Fruit fly (Drosophila melanogaster) whole organism, embryonic: ENCODE results near the gene CG1640.

Source experiments
- Aef1 ChIP-seq: fragments of 200-800 bp; sonication (Bioruptor generic); IDR thresholded peaks from 3 replicates; pipeline ENCODE4 v1.3.6; 2022; ENCODE audit warnings: missing biosample characterization, missing genetic modification characterization
- Atf-2 ChIP-seq: fragments of 200-800 bp; sonication (Bioruptor generic); optimal IDR thresholded peaks from 2 replicates; lab custom pipeline; 2016; ENCODE audit warnings: missing biosample characterization, missing genetic modification characterization
- CG11560 ChIP-seq: fragments of 200-800 bp; sonication (Bioruptor generic); IDR thresholded peaks from 3 replicates; pipeline ENCODE4 v1.3.6; 2022; ENCODE audit warnings: missing biosample characterization, missing genetic modification characterization
- CG13296 ChIP-seq: fragments of 200-800 bp; sonication (Bioruptor generic); optimal IDR thresholded peaks from 3 replicates; lab custom pipeline; 2018; ENCODE audit warnings: missing biosample characterization, mild to moderate bottlenecking, missing genetic modification characterization
- CG14014 ChIP-seq: fragments of 200-800 bp; sonication (Bioruptor generic); IDR thresholded peaks from 2 replicates; pipeline ENCODE4 v1.3.6; 2022; ENCODE audit warnings: missing biosample characterization, missing genetic modification characterization
- CG14441 ChIP-seq: fragments of 200-800 bp; sonication (Bioruptor generic); IDR thresholded peaks from 2 replicates; pipeline ENCODE4 v1.3.6; 2022; ENCODE audit warnings: missing biosample characterization, missing genetic modification characterization
- CG14667 ChIP-seq: fragments of 200-800 bp; sonication (Bioruptor generic); IDR thresholded peaks from 2 replicates; pipeline ENCODE4 v1.3.6; 2022; ENCODE audit warnings: missing biosample characterization, missing genetic modification characterization
- CG15269 ChIP-seq: fragments of 200-800 bp; sonication (Bioruptor generic); optimal IDR thresholded peaks from 2 replicates; lab custom pipeline; 2018; ENCODE audit warnings: missing biosample characterization, mild to moderate bottlenecking, missing genetic modification characterization, moderate library complexity
- CG15514 ChIP-seq: fragments of 200-800 bp; sonication (Bioruptor generic); optimal IDR thresholded peaks from 3 replicates; lab custom pipeline; 2017; ENCODE audit warnings: missing biosample characterization, missing genetic modification characterization, mild to moderate bottlenecking, moderate library complexity, missing genetic modification reagents
- CG16779 ChIP-seq: fragments of 200-800 bp; sonication (Bioruptor generic); IDR thresholded peaks from 2 replicates; pipeline ENCODE4 v1.3.6; 2022; ENCODE audit warnings: missing biosample characterization, missing genetic modification characterization
- CG18011 ChIP-seq: fragments of 200-800 bp; sonication (Bioruptor generic); optimal IDR thresholded peaks from 2 replicates; lab custom pipeline; 2017; ENCODE audit warnings: missing biosample characterization, missing genetic modification characterization, mild to moderate bottlenecking, moderate library complexity, missing genotype
- CG18599 ChIP-seq: fragments of 200-800 bp; sonication (Bioruptor generic); optimal IDR thresholded peaks from 3 replicates; lab custom pipeline; 2017; ENCODE audit warnings: missing biosample characterization, missing genetic modification characterization, mild to moderate bottlenecking, moderate library complexity, missing genetic modification reagents
- CG18764 ChIP-seq: fragments of 200-800 bp; sonication (Bioruptor generic); optimal IDR thresholded peaks from 3 replicates; lab custom pipeline; 2016; ENCODE audit warnings: missing biosample characterization, missing genetic modification characterization
- CG2129 ChIP-seq: fragments of 200-800 bp; sonication (Bioruptor generic); IDR thresholded peaks from 2 replicates; pipeline ENCODE4 v1.3.6; 2022; ENCODE audit warnings: missing biosample characterization, missing genetic modification characterization; ENCODE audit not compliant: partially characterized antibody
- CG31388 ChIP-seq: fragments of 200-800 bp; sonication (Bioruptor generic); optimal IDR thresholded peaks from 2 replicates; lab custom pipeline; 2016; ENCODE audit warnings: missing biosample characterization, missing genetic modification characterization
- CG3995 ChIP-seq: fragments of 200-800 bp; sonication (Bioruptor generic); optimal IDR thresholded peaks from 3 replicates; lab custom pipeline; 2016; ENCODE audit warnings: missing biosample characterization, missing genetic modification characterization
- CG4617 ChIP-seq: fragments of 200-800 bp; sonication (Bioruptor generic); optimal IDR thresholded peaks from 3 replicates; lab custom pipeline; 2016; ENCODE audit warnings: missing biosample characterization, missing genetic modification characterization, borderline replicate concordance
- CG6175 ChIP-seq: fragments of 200-800 bp; sonication (Bioruptor generic); IDR thresholded peaks from 3 replicates; pipeline ENCODE4 v1.3.6; 2022; ENCODE audit warnings: missing biosample characterization, missing genetic modification characterization
- CG8089 ChIP-seq: fragments of 200-800 bp; sonication (Bioruptor generic); optimal IDR thresholded peaks from 3 replicates; lab custom pipeline; 2016; ENCODE audit warnings: missing biosample characterization, missing genetic modification characterization
- CG9876 ChIP-seq: fragments of 200-800 bp; sonication (Bioruptor generic); optimal IDR thresholded peaks from 2 replicates; lab custom pipeline; 2016; ENCODE audit warnings: missing biosample characterization, missing genetic modification characterization
- Fer1 ChIP-seq: fragments of 200-800 bp; sonication (Bioruptor generic); optimal IDR thresholded peaks from 2 replicates; lab custom pipeline; 2017; ENCODE audit warnings: missing biosample characterization, mild to moderate bottlenecking, missing genetic modification characterization
- Hmx ChIP-seq: fragments of 200-800 bp; sonication (Bioruptor generic); optimal IDR thresholded peaks from 2 replicates; lab custom pipeline; 2016; ENCODE audit warnings: missing biosample characterization, missing genetic modification characterization
- Hr39 ChIP-seq: fragments of >200 bp; optimal IDR thresholded peaks from 2 replicates; lab custom pipeline; 2017
- MBD-R2 ChIP-seq: fragments of 200-800 bp; sonication (Bioruptor generic); IDR thresholded peaks from 2 replicates; pipeline ENCODE4 v1.3.6; 2022; ENCODE audit warnings: missing biosample characterization, missing genetic modification characterization
- MTF-1 ChIP-seq: fragments of 200-800 bp; sonication (Bioruptor generic); optimal IDR thresholded peaks from 2 replicates; lab custom pipeline; 2018; ENCODE audit warnings: missing biosample characterization, mild to moderate bottlenecking, missing genetic modification characterization, borderline replicate concordance
- Nf-YA ChIP-seq: fragments of 200-800 bp; sonication (Bioruptor generic); IDR thresholded peaks from 2 replicates; pipeline ENCODE4 v1.3.6; 2022; ENCODE audit warnings: missing biosample characterization, missing genetic modification characterization
- Nf-YC ChIP-seq: fragments of 200-800 bp; optimal IDR thresholded peaks from 3 replicates; lab custom pipeline; 2019; ENCODE audit warnings: missing biosample characterization, mild to moderate bottlenecking, missing genetic modification characterization, moderate library complexity
- PHDP ChIP-seq: fragments of 200-800 bp; sonication (Bioruptor generic); optimal IDR thresholded peaks from 3 replicates; lab custom pipeline; 2018; ENCODE audit warnings: missing biosample characterization, mild to moderate bottlenecking, missing genetic modification characterization, moderate library complexity
- Sry-β ChIP-seq: fragments of 200-800 bp; sonication (Bioruptor generic); optimal IDR thresholded peaks from 2 replicates; lab custom pipeline; 2018; ENCODE audit warnings: missing biosample characterization, mild to moderate bottlenecking, missing genetic modification characterization, moderate library complexity
- Usf ChIP-seq: fragments of 200-800 bp; sonication (Bioruptor generic); optimal IDR thresholded peaks from 2 replicates; lab custom pipeline; 2017; ENCODE audit warnings: missing genotype, missing biosample characterization, missing genetic modification characterization
- Vsx1 ChIP-seq: fragments of 200-800 bp; sonication (Bioruptor generic); optimal IDR thresholded peaks from 2 replicates; lab custom pipeline; 2017; ENCODE audit warnings: missing biosample characterization, mild to moderate bottlenecking, missing genetic modification characterization, missing genetic modification reagents
- az2 ChIP-seq: fragments of 200-800 bp; sonication (Bioruptor generic); optimal IDR thresholded peaks from 3 replicates; lab custom pipeline; 2016; ENCODE audit warnings: missing biosample characterization, missing genetic modification characterization
- bigmax ChIP-seq: fragments of 200-800 bp; sonication (Bioruptor generic); optimal IDR thresholded peaks from 2 replicates; lab custom pipeline; 2018; ENCODE audit warnings: missing biosample characterization, mild to moderate bottlenecking, missing genetic modification characterization
- eve ChIP-seq, 2 experiments: fragments of >200 bp; optimal IDR thresholded peaks; 2 replicates each; lab custom pipeline; 2017; ENCODE audit warnings: missing biosample characterization in 2 of 2, missing genetic modification characterization in 2 of 2
- fd64A ChIP-seq: fragments of 200-800 bp; sonication (Bioruptor generic); optimal IDR thresholded peaks from 3 replicates; lab custom pipeline; 2018; ENCODE audit warnings: missing biosample characterization, mild to moderate bottlenecking, missing genetic modification characterization
- gfzf ChIP-seq: fragments of 200-800 bp; sonication (Bioruptor generic); optimal IDR thresholded peaks from 2 replicates; lab custom pipeline; 2016; ENCODE audit warnings: missing biosample characterization, mild to moderate bottlenecking, missing genetic modification characterization, moderate library complexity
- h ChIP-seq: fragments of >200 bp; optimal IDR thresholded peaks from 2 replicates; lab custom pipeline; 2017
- hth ChIP-seq: fragments of >200 bp; optimal IDR thresholded peaks from 2 replicates; lab custom pipeline; 2017; ENCODE audit warnings: inconsistent platforms
- insv ChIP-seq, 2 experiments: fragments of 200-800 bp; sonication (Bioruptor generic); optimal IDR thresholded peaks; 3 replicates each; lab custom pipeline; 2016 to 2018; ENCODE audit warnings: missing biosample characterization in 2 of 2, missing genetic modification characterization in 2 of 2
- inv ChIP-seq: fragments of 200-800 bp; sonication (Bioruptor generic); IDR thresholded peaks from 2 replicates; pipeline ENCODE4 v1.3.6; 2022; ENCODE audit warnings: missing biosample characterization, missing genetic modification characterization; ENCODE audit not compliant: partially characterized antibody
- psq ChIP-seq: fragments of 200-800 bp; sonication (Bioruptor generic); optimal IDR thresholded peaks from 2 replicates; lab custom pipeline; 2017; ENCODE audit warnings: missing biosample characterization, missing genetic modification characterization
- pum ChIP-seq: fragments of 200-800 bp; sonication (Bioruptor generic); optimal IDR thresholded peaks from 2 replicates; lab custom pipeline; 2016; ENCODE audit warnings: missing biosample characterization, missing genetic modification characterization
- row ChIP-seq: fragments of 200-800 bp; sonication (Bioruptor generic); IDR thresholded peaks from 3 replicates; pipeline ENCODE4 v1.3.6; 2022; ENCODE audit warnings: missing biosample characterization, missing genetic modification characterization
- scrt ChIP-seq: fragments of 200-800 bp; sonication (Bioruptor generic); optimal IDR thresholded peaks from 2 replicates; lab custom pipeline; 2018; ENCODE audit warnings: missing biosample characterization, mild to moderate bottlenecking, missing genetic modification characterization, moderate library complexity
- sd ChIP-seq: fragments of 200-800 bp; sonication (Bioruptor generic); optimal IDR thresholded peaks from 3 replicates; lab custom pipeline; 2018; ENCODE audit warnings: missing biosample characterization, mild to moderate bottlenecking, missing genetic modification characterization, moderate library complexity
- sens ChIP-seq: fragments of 200-800 bp; sonication (Bioruptor generic); peaks from one replicate; lab custom pipeline; 2016; ENCODE audit warnings: missing biosample characterization, missing genetic modification characterization
- sens-2 ChIP-seq: fragments of 200-800 bp; sonication (Bioruptor generic); IDR thresholded peaks from 2 replicates; pipeline ENCODE4 v1.3.6; 2022; ENCODE audit warnings: missing biosample characterization, missing genetic modification characterization
- sug ChIP-seq: fragments of 200-800 bp; optimal IDR thresholded peaks from 2 replicates; lab custom pipeline; 2019; ENCODE audit warnings: missing biosample characterization, mild to moderate bottlenecking, missing genetic modification characterization, moderate library complexity
- tgo ChIP-seq: fragments of 200-800 bp; sonication (Bioruptor generic); IDR thresholded peaks from 3 replicates; pipeline ENCODE4 v1.3.6; 2022; ENCODE audit warnings: missing biosample characterization, missing genetic modification characterization
- tx ChIP-seq: fragments of 200-800 bp; sonication (Bioruptor generic); optimal IDR thresholded peaks from 2 replicates; lab custom pipeline; 2016; ENCODE audit warnings: missing biosample characterization, missing genetic modification characterization
- vvl ChIP-seq: fragments of 200-800 bp; sonication (Bioruptor generic); IDR thresholded peaks from 2 replicates; pipeline ENCODE4 v1.3.6; 2022; ENCODE audit warnings: missing biosample characterization, missing genetic modification characterization

CG1640 gene

dm6 chrX:13331814-13332701 is 38.3 kb upstream of the CG1640 start (continued):
- TF ChIP-seq scrt (GFP tag; lab: Kevin White, UChicago) = no peak
- TF ChIP-seq gfzf (GFP tag; lab: Kevin White, UChicago) = no peak
- no peak for TF ChIP-seq az2 (GFP tag; lab: Kevin White, UChicago)
- TF ChIP-seq Fer1 (GFP tag; lab: Kevin White, UChicago) = no peak
- TF ChIP-seq CG11560 (tag; lab: Robert Waterston, UW) = no peak
- TF ChIP-seq CG8089 (GFP tag; lab: Kevin White, UChicago) = no peak
- TF ChIP-seq CG18599 = peak; percentile 16
- TF ChIP-seq h (lab: Kevin White, UChicago) = no peak
- no peak for TF ChIP-seq CG13296 (GFP tag; lab: Kevin White, UChicago)
- no peak for TF ChIP-seq insv (GFP tag; optimal IDR thresholded peaks at IDR 0.05; lab: Kevin White, UChicago)
- peak in 1 of 2 experiments; percentile 85 for TF ChIP-seq eve (GFP tag; optimal IDR thresholded peaks at IDR 0.05; lab: Kevin White, UChicago)
- TF ChIP-seq CG31388 (GFP tag; lab: Kevin White, UChicago) = no peak
- no peak for TF ChIP-seq sug (tag; lab: Kevin White, UChicago)
- no peak for TF ChIP-seq Atf-2 (GFP tag; lab: Kevin White, UChicago)
- TF ChIP-seq pum = no peak
- peak; percentile 64 for TF ChIP-seq sens (GFP tag; lab: Kevin White, UChicago)
- TF ChIP-seq CG2129 (GFP tag; lab: Robert Waterston, UW) = no peak
- no peak for TF ChIP-seq PHDP (tag; lab: Kevin White, UChicago)
- no peak for TF ChIP-seq CG14667 (GFP tag; lab: Robert Waterston, UW)
- no peak for TF ChIP-seq Sry-β (GFP tag; lab: Kevin White, UChicago)
- TF ChIP-seq CG14441 (GFP tag; lab: Robert Waterston, UW) = peak; percentile 56
- no peak for TF ChIP-seq tgo (GFP tag; lab: Robert Waterston, UW)
- no peak for TF ChIP-seq sens-2 (GFP tag; lab: Robert Waterston, UW)
- TF ChIP-seq hth (lab: Kevin White, UChicago) = no peak
- TF ChIP-seq Nf-YC = no peak
- TF ChIP-seq MTF-1 (GFP tag; lab: Kevin White, UChicago) = no peak
- no peak for TF ChIP-seq CG14014 (GFP tag; lab: Robert Waterston, UW)
- TF ChIP-seq Usf = no peak
- no peak for TF ChIP-seq CG3995 (GFP tag; lab: Kevin White, UChicago)
- no peak for TF ChIP-seq Vsx1
- TF ChIP-seq Hr39 (lab: Kevin White, UChicago) = no peak
- no peak for TF ChIP-seq Hmx (GFP tag; lab: Kevin White, UChicago)
- no peak for TF ChIP-seq CG16779 (GFP tag; lab: Robert Waterston, UW)
- no peak for TF ChIP-seq CG18011 (GFP tag; lab: Kevin White, UChicago)
- no peak for TF ChIP-seq psq (GFP tag; lab: Kevin White, UChicago)
- TF ChIP-seq Nf-YA (GFP tag; lab: Robert Waterston, UW) = no peak
- peak; percentile 29; the same call in 2 of the 3 replicates for TF ChIP-seq row
- no peak for TF ChIP-seq CG4617 (GFP tag; lab: Kevin White, UChicago)
- TF ChIP-seq CG18764 (GFP tag; lab: Kevin White, UChicago) = no peak
- TF ChIP-seq Aef1 (GFP tag; lab: Robert Waterston, UW) = no peak
- TF ChIP-seq inv (GFP tag; lab: Robert Waterston, UW) = no peak
- no peak for TF ChIP-seq fd64A (GFP tag; lab: Kevin White, UChicago)
- peak; percentile 8 for TF ChIP-seq CG15269 (tag; lab: Kevin White, UChicago)
- TF ChIP-seq vvl (GFP tag; lab: Robert Waterston, UW) = peak; percentile 55
- TF ChIP-seq tx (GFP tag; lab: Kevin White, UChicago) = no peak
- no peak for TF ChIP-seq MBD-R2
- TF ChIP-seq CG9876 (GFP tag; lab: Kevin White, UChicago) = no peak
- TF ChIP-seq sd (tag; lab: Kevin White, UChicago) = peak; percentile 89
- TF ChIP-seq CG6175 = no peak
- TF ChIP-seq CG15514 (GFP tag; lab: Kevin White, UChicago) = peak; percentile 31
- no peak for TF ChIP-seq bigmax
